Worm (Caenorhabditis elegans) whole organism, L1 larva: ENCODE data around the gene T05C12.1.

ENCODE experiments used
- aha-1 ChIP-seq: fragments of 150-350 bp; optimal IDR thresholded peaks from 2 replicates; lab custom pipeline; 2014; ENCODE audit warnings: missing biosample characterization, missing genetic modification characterization
- blmp-1 ChIP-seq: fragments of 150-350 bp; optimal IDR thresholded peaks from 2 replicates; lab custom pipeline; 2014; ENCODE audit warnings: missing biosample characterization, missing genetic modification characterization
- ces-1 ChIP-seq: fragments of 150-350 bp; optimal IDR thresholded peaks from 2 replicates; lab custom pipeline; 2014; ENCODE audit warnings: missing biosample characterization, missing genetic modification reagents, missing genetic modification characterization
- fos-1 ChIP-seq: fragments of 150-350 bp; optimal IDR thresholded peaks from 2 replicates; lab custom pipeline; 2014; ENCODE audit warnings: missing biosample characterization, missing genetic modification characterization
- lin-13 ChIP-seq: fragments of 150-350 bp; optimal IDR thresholded peaks from 2 replicates; lab custom pipeline; 2014; ENCODE audit warnings: missing biosample characterization, missing genetic modification reagents, missing genetic modification characterization
- nhr-237 ChIP-seq: fragments of 150-350 bp; optimal IDR thresholded peaks from 2 replicates; lab custom pipeline; 2014; ENCODE audit warnings: missing biosample characterization, missing genetic modification characterization
- snpc-4 ChIP-seq: fragments of 150-350 bp; optimal IDR thresholded peaks from 2 replicates; lab custom pipeline; 2014; ENCODE audit warnings: missing biosample characterization, missing genetic modification characterization
- unc-30 ChIP-seq: sonication (generic microtip); optimal IDR thresholded peaks from 2 replicates; lab custom pipeline; 2017; ENCODE audit warnings: missing biosample characterization, missing genetic modification characterization
- unc-62 ChIP-seq: fragments of 150-350 bp; optimal IDR thresholded peaks from 2 replicates; lab custom pipeline; 2014; ENCODE audit warnings: missing biosample characterization, missing genetic modification reagents, missing genetic modification characterization

ce11 chrII:8135953-8136352 is 37.5 kb upstream of the T05C12.1 start:
- TF ChIP-seq aha-1 (no peak), unc-30 (tag; lab: Kevin White, UChicago) (no peak), lin-13 (GFP tag; lab: Kevin White, UChicago) (no peak), unc-62 (GFP tag; lab: Kevin White, UChicago) (no peak), fos-1 (no peak), blmp-1 (tag; lab: Kevin White, UChicago) (no peak), snpc-4 (no peak), nhr-237 (tag; lab: Kevin White, UChicago) (no peak), ces-1 (GFP tag; lab: Kevin White, UChicago) (no peak)
